Worm (Caenorhabditis elegans): ENCODE data around the gene clec-221.

- TF ChIP-seq nhr-90 (tag; optimal IDR thresholded peaks at IDR 0.05; ENCODE audit: poor library complexity) (no peak), tbx-2 (tag; optimal IDR thresholded peaks at IDR 0.05) (no peak), lir-3 (tag; optimal IDR thresholded peaks at IDR 0.05; ENCODE audit: poor library complexity) (no peak), unc-62 (GFP tag; optimal IDR thresholded peaks at IDR 0.05) (no peak), nhr-77 (tag; optimal IDR thresholded peaks at IDR 0.05) (no peak), efl-1 (optimal IDR thresholded peaks at IDR 0.05) (no peak), efl-1 (GFP tag; optimal IDR thresholded peaks at IDR 0.05 in 1 of 2) (no peak), snpc-4 (tag; optimal IDR thresholded peaks at IDR 0.05) (no peak), sptf-1 (tag; optimal IDR thresholded peaks at IDR 0.05) (no peak)
Observed at ce11 chrV:10909959-10910358, 44.3 kb downstream of the clec-221 start.

All from whole organism, L1 larva.